Fruit fly (Drosophila melanogaster): ENCODE data around the gene CG4650.
"Not testable (repeated sequence)": the region's sequence is repeated elsewhere in the genome, so short reads cannot be mapped to it uniquely, and the experiment has no call there.

CG4650 gene

dm6 chr2L:14774713-14775112, at the start of gene CG4650:
Gene CG4650, minus strand, starts transcription at chr2L:14774981.
- no peak for TF ChIP-seq CG8478 (optimal IDR thresholded peaks at IDR 0.05)

dm6 chr2L:14810461-14810860, 35.7 kb upstream of the CG4650 start, which contains the start of gene CG33309:
Gene CG33309, plus strand, starts transcription at chr2L:14810761.
- TF ChIP-seq CTCF (optimal IDR thresholded peaks at IDR 0.05) = no peak
- TF ChIP-seq CG8478 (optimal IDR thresholded peaks at IDR 0.05) = no peak

- no peak for TF ChIP-seq CTCF (optimal IDR thresholded peaks at IDR 0.05)
- no peak for TF ChIP-seq CG8478 (optimal IDR thresholded peaks at IDR 0.05)
Measured at dm6 chr2L:14802034-14802433, 27.3 kb upstream of the CG4650 start, which contains the start of gene CG33308. Gene CG33308, plus strand, starts transcription at chr2L:14802334.

- TF ChIP-seq CTCF (optimal IDR thresholded peaks at IDR 0.05) = no peak
- no peak for TF ChIP-seq CG8478 (optimal IDR thresholded peaks at IDR 0.05)
Measured at dm6 chr2L:14797554-14797953, 22.8 kb upstream of the CG4650 start.

- TF ChIP-seq CG8478 (optimal IDR thresholded peaks at IDR 0.05) (no peak), CTCF (optimal IDR thresholded peaks at IDR 0.05) (no peak)
Measured at dm6 chr2L:14796542-14796941, 21.8 kb upstream of the CG4650 start, which contains the start of gene CG18420. Gene CG18420, minus strand, starts transcription at chr2L:14796642.

- TF ChIP-seq CG8478 (optimal IDR thresholded peaks at IDR 0.05) = no peak
- TF ChIP-seq CTCF (optimal IDR thresholded peaks at IDR 0.05) = no peak
Measured at dm6 chr2L:14784498-14784897, 9.7 kb upstream of the CG4650 start, which contains the start of gene CG18636. Gene CG18636, minus strand, starts transcription at chr2L:14784598.

dm6 chr2L:14765608-14766007, 9.2 kb downstream of the CG4650 start, which contains the start of gene CG4701:
Gene CG4701, plus strand, starts transcription at chr2L:14765908.
- TF ChIP-seq CTCF (optimal IDR thresholded peaks at IDR 0.05) = no peak
- TF ChIP-seq CG8478 (optimal IDR thresholded peaks at IDR 0.05) = no peak

- TF ChIP-seq CG8478 (optimal IDR thresholded peaks at IDR 0.05) = no peak
- no peak for TF ChIP-seq CTCF (optimal IDR thresholded peaks at IDR 0.05)
Measured at dm6 chr2L:14762465-14762864, 12.3 kb downstream of the CG4650 start, which contains the start of gene CSN1a. Gene CSN1a, plus strand, starts transcription at chr2L:14762765.

dm6 chr2L:14760467-14760866, 14.3 kb downstream of the CG4650 start, which contains the start of gene CG4691:
Gene CG4691, plus strand, starts transcription at chr2L:14760767.
- no peak for TF ChIP-seq CG8478 (optimal IDR thresholded peaks at IDR 0.05)
- TF ChIP-seq CTCF (optimal IDR thresholded peaks at IDR 0.05) = no peak

dm6 chr2L:14746068-14746467, 28.7 kb downstream of the CG4650 start:
- TF ChIP-seq CG8478 (optimal IDR thresholded peaks at IDR 0.05) (no peak), CTCF (optimal IDR thresholded peaks at IDR 0.05) (no peak)

dm6 chr2L:14745068-14745467, 29.7 kb downstream of the CG4650 start, which contains the start of gene CG42587:
Gene CG42587, minus strand, starts transcription at chr2L:14745210.
- no peak for TF ChIP-seq CTCF (optimal IDR thresholded peaks at IDR 0.05)
- no peak for TF ChIP-seq CG8478 (optimal IDR thresholded peaks at IDR 0.05)

- TF ChIP-seq CG8478 (optimal IDR thresholded peaks at IDR 0.05) = no peak
- TF ChIP-seq CTCF (optimal IDR thresholded peaks at IDR 0.05) = no peak
Measured at dm6 chr2L:14744121-14744520, 30.7 kb downstream of the CG4650 start, which contains the start of gene CG42681. Gene CG42681, plus strand, starts transcription at chr2L:14744421.

- no peak for TF ChIP-seq CTCF (optimal IDR thresholded peaks at IDR 0.05)
- TF ChIP-seq CG8478 (optimal IDR thresholded peaks at IDR 0.05) = no peak
Measured at dm6 chr2L:14743337-14743736, 31.4 kb downstream of the CG4650 start.

dm6 chr2L:14742893-14743292, 31.9 kb downstream of the CG4650 start, which contains the start of gene CG34166:
Gene CG34166, plus strand, starts transcription at chr2L:14743193.
- TF ChIP-seq CG8478, CTCF (optimal IDR thresholded peaks at IDR 0.05): not testable (repeated sequence)

- not testable (repeated sequence) for TF ChIP-seq CG8478, CTCF (optimal IDR thresholded peaks at IDR 0.05)
Measured at dm6 chr2L:14741740-14742139, 33.0 kb downstream of the CG4650 start, which contains the start of gene CG42586. Gene CG42586, minus strand, starts transcription at chr2L:14741840.

dm6 chr2L:14739614-14740013, 35.2 kb downstream of the CG4650 start, which contains the start of gene CG42585:
Gene CG42585, plus strand, starts transcription at chr2L:14739914.
- not testable (repeated sequence) for TF ChIP-seq CG8478, CTCF (optimal IDR thresholded peaks at IDR 0.05)
